Worm (Caenorhabditis elegans) whole organism, midembryonic: ENCODE measurements around the gene prx-3.

Source experiments
- T22C8.4 ChIP-seq: fragments of 200-800 bp; sonication (Bioruptor generic); IDR thresholded peaks from 2 replicates; pipeline ENCODE4 v1.3.6; 2022; ENCODE audit warnings: missing genetic modification characterization, missing compliant biosample characterization
- cog-1 ChIP-seq: sonication (generic microtip); optimal IDR thresholded peaks from 2 replicates; lab custom pipeline; 2016; ENCODE audit warnings: missing genetic modification characterization, missing compliant biosample characterization
- flt-1 ChIP-seq: fragments of 200-800 bp; sonication (Bioruptor generic); IDR thresholded peaks from 2 replicates; pipeline ENCODE4 v1.3.6; 2022; ENCODE audit warnings: missing genetic modification characterization, missing compliant biosample characterization
- klf-2 ChIP-seq: fragments of 200-800 bp; sonication (Bioruptor generic); conservative IDR thresholded peaks from 2 replicates; pipeline ENCODE4 v1.3.6; 2022; ENCODE audit warnings: missing genetic modification reagents, missing genetic modification characterization, missing compliant biosample characterization
- med-1 ChIP-seq: sonication (generic microtip); optimal IDR thresholded peaks from 2 replicates; lab custom pipeline; 2017; ENCODE audit warnings: missing genetic modification characterization, mild to moderate bottlenecking, missing compliant biosample characterization, antibody characterized with exemption, missing genetic modification reagents; ENCODE audit not compliant: insufficient read depth
- ref-1 ChIP-seq: fragments of 200-800 bp; sonication (Bioruptor generic); conservative IDR thresholded peaks from 2 replicates; pipeline ENCODE4 v1.3.6; 2022; ENCODE audit warnings: missing genetic modification reagents, missing genetic modification characterization, missing compliant biosample characterization
- tab-1 ChIP-seq: fragments of 200-800 bp; sonication (Bioruptor generic); IDR thresholded peaks from 2 replicates; pipeline ENCODE4 v1.3.6; 2022; ENCODE audit warnings: missing genetic modification characterization, missing compliant biosample characterization
- ztf-23 ChIP-seq: fragments of 200-800 bp; sonication (Bioruptor generic); IDR thresholded peaks from 2 replicates; pipeline ENCODE4 v1.3.6; 2022; ENCODE audit warnings: missing genetic modification reagents, missing genetic modification characterization, missing compliant biosample characterization
- ztf-29 ChIP-seq: fragments of 200-800 bp; sonication (Bioruptor generic); IDR thresholded peaks from 2 replicates; pipeline ENCODE4 v1.3.6; 2022; ENCODE audit warnings: missing genetic modification reagents, missing genetic modification characterization, missing compliant biosample characterization

DNA sequence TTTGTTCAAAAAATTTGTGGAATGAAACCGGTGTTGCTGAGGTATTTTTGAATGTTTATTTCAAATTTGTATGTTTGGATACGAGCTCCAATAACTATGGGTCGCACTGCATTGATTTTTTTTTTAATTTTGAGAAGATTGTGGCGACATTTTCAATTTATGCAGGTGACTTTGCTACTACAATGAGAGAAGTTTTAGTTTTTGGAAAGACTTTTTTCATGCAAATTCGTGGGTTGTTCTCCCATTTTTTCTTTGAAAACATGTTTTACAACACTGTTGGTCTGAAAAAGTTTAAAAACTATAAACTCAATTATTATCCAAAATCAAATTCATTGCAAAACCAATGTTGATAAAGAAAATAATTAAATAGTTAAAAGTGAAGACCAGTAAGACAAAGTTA is 24.0 kb downstream of the prx-3 start:
- TF ChIP-seq ztf-23 (GFP tag; lab: Robert Waterston, UW) (no peak), med-1 (GFP tag; lab: Kevin White, UChicago) (no peak), cog-1 (tag; lab: Kevin White, UChicago) (no peak), T22C8.4 (GFP tag; lab: Robert Waterston, UW) (no peak), flt-1 (GFP tag; lab: Robert Waterston, UW) (no peak), ref-1 (no peak), klf-2 (GFP tag; lab: Robert Waterston, UW) (no peak), ztf-29 (no peak), tab-1 (no peak)
